Worm (Caenorhabditis elegans) whole organism, L3 larva: ENCODE data around the gene F44E2.6.

Source experiments
- aly-2 ChIP-seq: fragments of 150-350 bp; optimal IDR thresholded peaks from 2 replicates; lab custom pipeline; 2014; ENCODE audit warnings: missing biosample characterization, missing genetic modification characterization
- ama-1 ChIP-seq: fragments of 150-350 bp; optimal IDR thresholded peaks from 2 replicates; lab custom pipeline; 2018
- ceh-16 ChIP-seq: sonication (generic microtip); optimal IDR thresholded peaks from 2 replicates; lab custom pipeline; 2017; ENCODE audit warnings: missing biosample characterization, missing genetic modification characterization
- ceh-82 ChIP-seq: fragments of 150-350 bp; optimal IDR thresholded peaks from 2 replicates; lab custom pipeline; 2014; ENCODE audit warnings: missing biosample characterization, missing genetic modification characterization
- ceh-9 ChIP-seq: sonication (generic microtip); optimal IDR thresholded peaks from 2 replicates; lab custom pipeline; 2018; ENCODE audit warnings: missing biosample characterization, missing genetic modification characterization
- egl-27 ChIP-seq: sonication (generic microtip); optimal IDR thresholded peaks from 4 replicates; lab custom pipeline; 2017; ENCODE audit warnings: missing biosample characterization, missing genetic modification reagents, missing genetic modification characterization
- egl-5 ChIP-seq: fragments of 150-350 bp; optimal IDR thresholded peaks from 2 replicates; lab custom pipeline; 2017; ENCODE audit warnings: missing biosample characterization, missing genetic modification reagents, missing genetic modification characterization, inconsistent platforms
- elt-2 ChIP-seq: sonication (generic microtip); optimal IDR thresholded peaks from 2 replicates; lab custom pipeline; 2016; ENCODE audit warnings: missing genetic modification reagents, mild to moderate bottlenecking, missing genetic modification characterization, missing compliant biosample characterization
- elt-3 ChIP-seq, 3 experiments: fragments of 150-350 bp in 1 of 3; sonication (generic microtip) in 2 of 3; optimal IDR thresholded peaks; 2 replicates in 2 of 3; 4 replicates in 1 of 3; lab custom pipeline; 2014 to 2017; ENCODE audit warnings: missing biosample characterization in 3 of 3, missing genetic modification characterization in 3 of 3
- fkh-10 ChIP-seq: sonication (generic microtip); optimal IDR thresholded peaks from 2 replicates; lab custom pipeline; 2017; ENCODE audit warnings: missing biosample characterization, missing genetic modification reagents, missing genetic modification characterization
- hmg-11 ChIP-seq: sonication (generic microtip); optimal IDR thresholded peaks from 2 replicates; lab custom pipeline; 2016; ENCODE audit warnings: missing genetic modification characterization, missing compliant biosample characterization
- jun-1 ChIP-seq: fragments of 150-350 bp; optimal IDR thresholded peaks from 2 replicates; lab custom pipeline; 2014; ENCODE audit warnings: missing biosample characterization, missing genetic modification reagents, missing genetic modification characterization
- lin-15B ChIP-seq: fragments of 150-350 bp; optimal IDR thresholded peaks from 2 replicates; lab custom pipeline; 2014; ENCODE audit warnings: missing biosample characterization, missing genetic modification characterization
- lin-39 ChIP-seq: fragments of 150-350 bp; optimal IDR thresholded peaks from 2 replicates; lab custom pipeline; 2018; ENCODE audit warnings: missing biosample characterization, missing genetic modification reagents, missing genetic modification characterization
- lsy-12 ChIP-seq: sonication (generic microtip); optimal IDR thresholded peaks from 2 replicates; lab custom pipeline; 2016; ENCODE audit warnings: mild to moderate bottlenecking, missing genetic modification characterization, missing compliant biosample characterization
- nfya-1 ChIP-seq: sonication (generic microtip); optimal IDR thresholded peaks from 2 replicates; lab custom pipeline; 2017; ENCODE audit warnings: missing genetic modification characterization, mild to moderate bottlenecking, missing compliant biosample characterization, antibody characterized with exemption, moderate library complexity; ENCODE audit not compliant: insufficient read depth
- nhr-11 ChIP-seq: fragments of 150-350 bp; optimal IDR thresholded peaks from 2 replicates; lab custom pipeline; 2014; ENCODE audit warnings: missing biosample characterization, missing genetic modification characterization
- nhr-12 ChIP-seq: fragments of 150-350 bp; optimal IDR thresholded peaks from 2 replicates; lab custom pipeline; 2014; ENCODE audit warnings: missing biosample characterization, missing genetic modification characterization
- nhr-23 ChIP-seq: fragments of 150-350 bp; optimal IDR thresholded peaks from 2 replicates; lab custom pipeline; 2014; ENCODE audit warnings: missing biosample characterization, missing genetic modification reagents, missing genetic modification characterization
- nhr-25 ChIP-seq: sonication (generic microtip); optimal IDR thresholded peaks from 2 replicates; lab custom pipeline; 2017; ENCODE audit warnings: missing biosample characterization, missing genetic modification characterization
- nhr-28 ChIP-seq: fragments of 150-350 bp; optimal IDR thresholded peaks from 2 replicates; lab custom pipeline; 2014; ENCODE audit warnings: missing biosample characterization, missing genetic modification characterization
- nhr-43 ChIP-seq: sonication (generic microtip); optimal IDR thresholded peaks from 2 replicates; lab custom pipeline; 2016; ENCODE audit warnings: mild to moderate bottlenecking, missing genetic modification characterization, missing compliant biosample characterization; ENCODE audit not compliant: poor library complexity, severe bottlenecking
- nhr-67 ChIP-seq: fragments of 150-350 bp; optimal IDR thresholded peaks from 2 replicates; lab custom pipeline; 2014; ENCODE audit warnings: missing biosample characterization, missing genetic modification characterization
- nhr-76 ChIP-seq: fragments of 150-350 bp; sonication (generic microtip); optimal IDR thresholded peaks from 5 replicates; lab custom pipeline; 2014; ENCODE audit warnings: missing biosample characterization, missing genetic modification characterization
- pha-4 ChIP-seq: fragments of 150-350 bp; optimal IDR thresholded peaks from 2 replicates; lab custom pipeline; 2014; ENCODE audit warnings: missing biosample characterization, missing genetic modification reagents, missing genetic modification characterization
- pqm-1 ChIP-seq: fragments of 150-350 bp; optimal IDR thresholded peaks from 2 replicates; lab custom pipeline; 2017; ENCODE audit warnings: missing biosample characterization, missing genetic modification characterization, inconsistent platforms
- sea-2 ChIP-seq: fragments of 150-350 bp; sonication (generic microtip); optimal IDR thresholded peaks from 4 replicates; lab custom pipeline; 2014; ENCODE audit warnings: missing biosample characterization, missing genetic modification reagents, missing genetic modification characterization
- skn-1 ChIP-seq: fragments of 150-350 bp; optimal IDR thresholded peaks from 2 replicates; lab custom pipeline; 2014; ENCODE audit warnings: missing biosample characterization, missing genetic modification characterization
- snpc-4 ChIP-seq: fragments of 150-350 bp; optimal IDR thresholded peaks from 2 replicates; lab custom pipeline; 2014; ENCODE audit warnings: missing biosample characterization, missing genetic modification characterization
- unc-39 ChIP-seq: sonication (generic microtip); optimal IDR thresholded peaks from 4 replicates; lab custom pipeline; 2017; ENCODE audit warnings: missing biosample characterization, missing genetic modification characterization
- unc-62 ChIP-seq: fragments of 150-350 bp; sonication (generic microtip); optimal IDR thresholded peaks from 4 replicates; lab custom pipeline; 2014; ENCODE audit warnings: missing biosample characterization, missing genetic modification reagents, missing genetic modification characterization
- zag-1 ChIP-seq: fragments of 150-350 bp; optimal IDR thresholded peaks from 2 replicates; lab custom pipeline; 2014; ENCODE audit warnings: missing biosample characterization, missing genetic modification characterization
- ztf-11 ChIP-seq: fragments of 150-350 bp; optimal IDR thresholded peaks from 2 replicates; lab custom pipeline; 2014; ENCODE audit warnings: missing biosample characterization, missing genetic modification characterization

The F44E2.6 gene

DNA sequence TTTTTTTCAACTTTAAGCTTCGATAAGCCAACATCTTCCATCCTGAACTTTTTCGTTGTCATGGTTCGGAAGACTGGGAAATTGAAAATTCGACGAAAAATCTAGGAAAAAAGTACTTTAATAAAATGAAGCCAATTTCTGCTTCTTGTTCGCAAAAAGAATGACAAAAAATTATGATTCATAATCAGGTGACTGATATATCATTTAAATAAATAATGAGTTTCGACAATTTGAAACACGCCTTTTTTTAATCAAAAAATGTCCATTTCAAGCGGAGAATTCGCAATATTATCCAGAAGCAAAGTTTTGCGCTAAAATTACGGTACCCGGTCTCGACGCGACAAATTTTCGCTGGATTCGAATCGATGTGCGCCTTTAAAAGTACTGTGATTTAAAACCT is at the start of gene F44E2.6:
TSS of gene F44E2.6 (minus strand) at position 101 of the 400 bp plus-strand sequence.
- TF ChIP-seq unc-62: no peak
- TF ChIP-seq fkh-10 (GFP tag; lab: Kevin White, UChicago): no peak
- no peak for TF ChIP-seq nhr-76
- TF ChIP-seq egl-27 (tag; lab: Kevin White, UChicago): no peak
- TF ChIP-seq jun-1 (tag; lab: Kevin White, UChicago): no peak
- no peak for TF ChIP-seq nhr-12 (tag; lab: Kevin White, UChicago)
- TF ChIP-seq nhr-67 (tag; lab: Kevin White, UChicago): no peak
- no peak for TF ChIP-seq elt-2 (tag; lab: Kevin White, UChicago)
- TF ChIP-seq ceh-82: no peak
- TF ChIP-seq lin-15B (tag; lab: Kevin White, UChicago): no peak
- no peak for TF ChIP-seq nhr-28 (tag; lab: Kevin White, UChicago)
- no peak for TF ChIP-seq aly-2
- no peak for TF ChIP-seq unc-39 (tag; lab: Kevin White, UChicago)
- no peak for TF ChIP-seq zag-1

DNA sequence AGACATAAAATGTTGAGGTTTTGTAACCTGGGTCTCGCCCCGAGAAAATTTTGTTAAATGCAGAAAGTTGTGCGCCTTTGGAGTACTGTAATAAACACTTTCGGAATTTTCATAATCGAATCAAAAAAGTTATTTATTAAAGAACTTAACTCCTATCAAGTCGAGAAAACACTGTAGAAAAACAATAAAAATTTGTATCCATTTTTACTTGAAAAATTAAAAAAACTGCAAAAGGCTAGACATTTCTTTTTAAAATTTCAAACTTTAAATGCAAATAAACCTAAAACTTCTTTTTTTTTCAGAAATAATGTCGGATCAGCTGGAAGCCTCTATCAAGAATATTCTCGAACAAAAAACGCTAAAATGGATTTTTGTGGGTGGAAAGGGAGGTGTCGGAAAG is 49.8 kb upstream of the F44E2.6 start, which contains the start of gene asna-1:
TSS of gene asna-1 (plus strand) at position 301 of the 400 bp plus-strand sequence.
- TF ChIP-seq ama-1 (lab: Kevin White, UChicago) (no peak), sea-2 (GFP tag; lab: Kevin White, UChicago) (no peak), elt-2 (tag; lab: Kevin White, UChicago) (no peak), nhr-76 (no peak)

DNA sequence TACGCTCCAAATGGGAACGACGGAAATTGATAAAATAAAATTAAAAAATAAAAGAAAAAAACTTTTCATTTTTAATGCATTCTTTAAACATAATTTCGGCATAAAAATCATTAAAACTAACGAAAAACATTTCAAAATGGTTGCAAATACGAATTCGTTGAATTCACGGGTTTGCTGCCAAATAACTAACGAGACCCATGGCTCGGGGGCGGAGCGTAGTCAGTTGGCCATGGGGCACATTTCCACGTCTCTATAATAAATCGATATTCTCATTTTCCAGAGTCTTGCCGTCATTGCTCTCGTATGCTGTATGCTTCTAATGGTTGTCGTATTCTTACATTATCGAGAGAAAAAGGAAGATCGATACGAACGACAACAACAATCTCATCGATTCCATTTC is 48.5 kb upstream of the F44E2.6 start, which contains the start of gene ZK637.4:
TSS of gene ZK637.4 (plus strand) at position 301 of the 400 bp plus-strand sequence.
- TF ChIP-seq ztf-11 (tag; lab: Kevin White, UChicago) (no peak), fkh-10 (GFP tag; lab: Kevin White, UChicago) (no peak), nhr-76 (no peak), lsy-12 (tag; lab: Kevin White, UChicago) (no peak), nhr-12 (tag; lab: Kevin White, UChicago) (no peak), nhr-11 (tag; lab: Kevin White, UChicago) (no peak), ama-1 (lab: Kevin White, UChicago) (no peak), pqm-1 (tag; lab: Kevin White, UChicago) (no peak), unc-39 (tag; lab: Kevin White, UChicago) (no peak), ceh-9 (no peak), lin-39 (tag; lab: Kevin White, UChicago) (no peak), egl-5 (tag; lab: Kevin White, UChicago) (no peak)

DNA sequence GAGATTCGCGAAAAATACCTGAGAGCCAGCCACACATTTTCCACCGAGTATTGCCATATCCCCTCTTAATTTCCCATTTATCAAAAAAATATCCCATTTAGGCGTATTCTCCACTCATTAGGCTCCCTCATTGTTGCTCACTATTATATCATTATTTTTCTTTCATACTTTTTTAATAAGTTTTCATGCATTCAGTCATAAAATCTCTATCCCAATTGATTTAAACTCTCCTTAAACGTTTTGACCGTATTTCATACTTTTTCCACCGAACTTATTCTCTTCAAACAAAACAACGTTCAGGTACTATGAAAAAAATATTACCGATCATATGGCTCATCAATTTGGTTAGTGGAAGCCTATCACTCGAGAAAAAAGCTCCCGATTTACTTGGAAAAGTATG is 44.9 kb upstream of the F44E2.6 start, which contains the start of gene lnkn-1:
TSS of gene lnkn-1 (plus strand) at position 301 of the 400 bp plus-strand sequence.
- no peak for TF ChIP-seq egl-27 (tag; lab: Kevin White, UChicago)
- TF ChIP-seq lin-39 (tag; lab: Kevin White, UChicago): no peak
- TF ChIP-seq elt-2 (tag; lab: Kevin White, UChicago): no peak
- TF ChIP-seq lsy-12 (tag; lab: Kevin White, UChicago): no peak
- TF ChIP-seq jun-1 (tag; lab: Kevin White, UChicago): no peak
- no peak for TF ChIP-seq elt-3 (tag; optimal IDR thresholded peaks at IDR 0.05; lab: Kevin White, UChicago)
- no peak for TF ChIP-seq fkh-10 (GFP tag; lab: Kevin White, UChicago)
- TF ChIP-seq nhr-43 (tag; lab: Kevin White, UChicago): no peak
- TF ChIP-seq lin-15B (tag; lab: Kevin White, UChicago): no peak
- no peak for TF ChIP-seq ztf-11 (tag; lab: Kevin White, UChicago)
- TF ChIP-seq nfya-1 (tag; lab: Kevin White, UChicago): no peak
- TF ChIP-seq nhr-67 (tag; lab: Kevin White, UChicago): no peak
- TF ChIP-seq, all 47 proteins: peak for 0

DNA sequence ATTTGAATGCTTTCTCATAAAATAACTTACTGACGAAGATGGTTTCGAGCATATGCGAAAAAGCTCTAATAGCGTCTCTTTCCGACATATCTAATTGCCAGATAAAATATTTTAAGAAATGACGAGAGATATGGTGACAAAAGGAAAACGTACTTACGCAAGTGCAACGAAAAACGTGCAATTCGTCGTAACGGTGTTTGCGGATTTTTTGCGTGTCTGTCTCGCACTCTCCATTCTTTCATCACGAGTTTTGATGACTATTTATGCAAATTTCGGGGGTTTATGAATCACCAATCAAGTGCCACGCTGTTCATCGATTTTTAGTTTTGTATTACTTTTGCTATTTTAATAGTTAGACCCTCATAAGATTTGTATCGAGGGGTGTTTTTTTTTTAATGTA is 43.9 kb upstream of the F44E2.6 start, which contains the start of gene ZK637.14:
TSS of gene ZK637.14 (minus strand) at position 201 of the 400 bp plus-strand sequence.
- TF ChIP-seq egl-5 (tag; lab: Kevin White, UChicago): peak; percentile 20
- TF ChIP-seq ama-1 (lab: Kevin White, UChicago): no peak
- TF ChIP-seq jun-1 (tag; lab: Kevin White, UChicago): peak; percentile 41
- TF ChIP-seq skn-1 (tag; lab: Kevin White, UChicago): peak; percentile 92
- peak; percentile 19 for TF ChIP-seq nhr-23 (tag; lab: Kevin White, UChicago)
- no peak for TF ChIP-seq egl-27 (tag; lab: Kevin White, UChicago)
- TF ChIP-seq pqm-1 (tag; lab: Kevin White, UChicago): peak; percentile 65
- TF ChIP-seq elt-2 (tag; lab: Kevin White, UChicago): peak; percentile 30
- peak; percentile 26 for TF ChIP-seq hmg-11 (tag; lab: Kevin White, UChicago)
- peak; percentile 22 for TF ChIP-seq nhr-25 (tag; lab: Kevin White, UChicago)
- TF ChIP-seq lin-15B (tag; lab: Kevin White, UChicago): peak; percentile 49
- TF ChIP-seq snpc-4 (tag; lab: Kevin White, UChicago): peak; percentile 47
- TF ChIP-seq unc-62: no peak
- TF ChIP-seq ceh-82: no peak
- peak; percentile 77 for TF ChIP-seq nfya-1 (tag; lab: Kevin White, UChicago)
- no peak for TF ChIP-seq ceh-16 (tag; lab: Kevin White, UChicago)
- TF ChIP-seq pha-4 (tag; lab: Kevin White, UChicago): peak; percentile 59
- TF ChIP-seq lin-39 (tag; lab: Kevin White, UChicago): peak; percentile 8
